Worm (Caenorhabditis elegans) whole organism, L3 larva: ENCODE data around the gene ubh-2.

Experiments
- R02D3.7 ChIP-seq: fragments of 150-350 bp; optimal IDR thresholded peaks from 2 replicates; lab custom pipeline; 2014; ENCODE audit warnings: missing biosample characterization, missing genetic modification characterization
- ZK546.5 ChIP-seq: sonication (generic microtip); optimal IDR thresholded peaks from 2 replicates; lab custom pipeline; 2017; ENCODE audit warnings: missing biosample characterization, missing genetic modification characterization
- aly-2 ChIP-seq: fragments of 150-350 bp; optimal IDR thresholded peaks from 2 replicates; lab custom pipeline; 2014; ENCODE audit warnings: missing biosample characterization, missing genetic modification characterization
- ama-1 ChIP-seq: fragments of 150-350 bp; optimal IDR thresholded peaks from 2 replicates; lab custom pipeline; 2018
- ceh-28 ChIP-seq: fragments of 150-350 bp; optimal IDR thresholded peaks from 2 replicates; lab custom pipeline; 2014; ENCODE audit warnings: missing biosample characterization, missing genetic modification reagents, missing genetic modification characterization
- ceh-82 ChIP-seq: fragments of 150-350 bp; optimal IDR thresholded peaks from 2 replicates; lab custom pipeline; 2014; ENCODE audit warnings: missing biosample characterization, missing genetic modification characterization
- ceh-9 ChIP-seq: sonication (generic microtip); optimal IDR thresholded peaks from 2 replicates; lab custom pipeline; 2018; ENCODE audit warnings: missing biosample characterization, missing genetic modification characterization
- daf-12 ChIP-seq: fragments of 150-350 bp; optimal IDR thresholded peaks from 2 replicates; lab custom pipeline; 2014; ENCODE audit warnings: missing biosample characterization, missing genetic modification reagents, missing genetic modification characterization
- egl-5 ChIP-seq: fragments of 150-350 bp; optimal IDR thresholded peaks from 2 replicates; lab custom pipeline; 2017; ENCODE audit warnings: missing biosample characterization, missing genetic modification reagents, missing genetic modification characterization, inconsistent platforms
- elt-1 ChIP-seq: fragments of 150-350 bp; optimal IDR thresholded peaks from 2 replicates; lab custom pipeline; 2014; ENCODE audit warnings: missing biosample characterization, missing genetic modification characterization
- elt-2 ChIP-seq: sonication (generic microtip); optimal IDR thresholded peaks from 2 replicates; lab custom pipeline; 2016; ENCODE audit warnings: missing genetic modification reagents, mild to moderate bottlenecking, missing genetic modification characterization, missing compliant biosample characterization
- elt-3 ChIP-seq, 3 experiments: fragments of 150-350 bp in 1 of 3; sonication (generic microtip) in 2 of 3; optimal IDR thresholded peaks; 2 replicates in 2 of 3; 4 replicates in 1 of 3; lab custom pipeline; 2014 to 2017; ENCODE audit warnings: missing biosample characterization in 3 of 3, missing genetic modification characterization in 3 of 3
- eor-1 ChIP-seq, 2 experiments: fragments of 150-350 bp; optimal IDR thresholded peaks; 2 replicates each; lab custom pipeline; 2014 to 2018; ENCODE audit warnings: missing biosample characterization in 2 of 2, missing genetic modification characterization in 2 of 2
- fkh-10 ChIP-seq: sonication (generic microtip); optimal IDR thresholded peaks from 2 replicates; lab custom pipeline; 2017; ENCODE audit warnings: missing biosample characterization, missing genetic modification reagents, missing genetic modification characterization
- fkh-2 ChIP-seq: fragments of 150-350 bp; optimal IDR thresholded peaks from 2 replicates; lab custom pipeline; 2014; ENCODE audit warnings: missing biosample characterization, missing genetic modification reagents, missing genetic modification characterization
- jun-1 ChIP-seq: fragments of 150-350 bp; optimal IDR thresholded peaks from 2 replicates; lab custom pipeline; 2014; ENCODE audit warnings: missing biosample characterization, missing genetic modification reagents, missing genetic modification characterization
- nfya-1 ChIP-seq: sonication (generic microtip); optimal IDR thresholded peaks from 2 replicates; lab custom pipeline; 2017; ENCODE audit warnings: missing genetic modification characterization, mild to moderate bottlenecking, missing compliant biosample characterization, antibody characterized with exemption, moderate library complexity; ENCODE audit not compliant: insufficient read depth
- nhr-12 ChIP-seq: fragments of 150-350 bp; optimal IDR thresholded peaks from 2 replicates; lab custom pipeline; 2014; ENCODE audit warnings: missing biosample characterization, missing genetic modification characterization
- nhr-23 ChIP-seq: fragments of 150-350 bp; optimal IDR thresholded peaks from 2 replicates; lab custom pipeline; 2014; ENCODE audit warnings: missing biosample characterization, missing genetic modification reagents, missing genetic modification characterization
- nhr-28 ChIP-seq: fragments of 150-350 bp; optimal IDR thresholded peaks from 2 replicates; lab custom pipeline; 2014; ENCODE audit warnings: missing biosample characterization, missing genetic modification characterization
- nhr-76 ChIP-seq: fragments of 150-350 bp; sonication (generic microtip); optimal IDR thresholded peaks from 5 replicates; lab custom pipeline; 2014; ENCODE audit warnings: missing biosample characterization, missing genetic modification characterization
- pha-4 ChIP-seq: fragments of 150-350 bp; optimal IDR thresholded peaks from 2 replicates; lab custom pipeline; 2014; ENCODE audit warnings: missing biosample characterization, missing genetic modification reagents, missing genetic modification characterization
- pqm-1 ChIP-seq: fragments of 150-350 bp; optimal IDR thresholded peaks from 2 replicates; lab custom pipeline; 2017; ENCODE audit warnings: missing biosample characterization, missing genetic modification characterization, inconsistent platforms
- skn-1 ChIP-seq: fragments of 150-350 bp; optimal IDR thresholded peaks from 2 replicates; lab custom pipeline; 2014; ENCODE audit warnings: missing biosample characterization, missing genetic modification characterization
- tbx-2 ChIP-seq: sonication (generic microtip); optimal IDR thresholded peaks from 2 replicates; lab custom pipeline; 2016; ENCODE audit warnings: mild to moderate bottlenecking, missing genetic modification characterization, missing compliant biosample characterization
- unc-39 ChIP-seq: sonication (generic microtip); optimal IDR thresholded peaks from 4 replicates; lab custom pipeline; 2017; ENCODE audit warnings: missing biosample characterization, missing genetic modification characterization

The ubh-2 gene

ce11 chrV:6488849-6489248, 20.8 kb downstream of the ubh-2 start, which contains the start of gene lec-10:
lec-10 (minus strand) TSS chrV:6489120.
- TF ChIP-seq jun-1 (tag; lab: Kevin White, UChicago): peak; percentile 26
- TF ChIP-seq nhr-76 (tag; lab: Kevin White, UChicago): no peak
- peak; percentile 59 for TF ChIP-seq pha-4 (tag; lab: Kevin White, UChicago)
- peak; percentile 95 for TF ChIP-seq elt-2 (tag; lab: Kevin White, UChicago)
- TF ChIP-seq pqm-1 (tag; lab: Kevin White, UChicago): peak; percentile 89

- TF ChIP-seq ceh-28 (peak; percentile 8), jun-1 (tag; lab: Kevin White, UChicago) (peak; percentile 45), R02D3.7 (tag; lab: Kevin White, UChicago) (no peak), ama-1 (lab: Kevin White, UChicago) (no peak), ceh-82 (no peak), eor-1 (tag; optimal IDR thresholded peaks at IDR 0.05; lab: Kevin White, UChicago) (no peak), elt-2 (tag; lab: Kevin White, UChicago) (peak; percentile 27), fkh-2 (tag; lab: Kevin White, UChicago) (no peak), tbx-2 (no peak)
Measured at ce11 chrV:6487878-6488277, 21.7 kb downstream of the ubh-2 start.

- TF ChIP-seq nhr-23 (tag; lab: Kevin White, UChicago) (no peak), fkh-2 (tag; lab: Kevin White, UChicago) (no peak), fkh-10 (GFP tag; lab: Kevin White, UChicago) (no peak)
Measured at ce11 chrV:6485109-6485508, 24.5 kb downstream of the ubh-2 start.

ce11 chrV:6476026-6476425, 33.6 kb downstream of the ubh-2 start:
- peak; percentile 87 for TF ChIP-seq elt-2 (tag; lab: Kevin White, UChicago)
- peak; percentile 39 for TF ChIP-seq skn-1 (tag; lab: Kevin White, UChicago)
- TF ChIP-seq ZK546.5 (tag; lab: Kevin White, UChicago): no peak
- peak; percentile 52 for TF ChIP-seq pha-4 (tag; lab: Kevin White, UChicago)
- TF ChIP-seq pqm-1 (tag; lab: Kevin White, UChicago): peak; percentile 76

ce11 chrV:6471208-6471607, 38.4 kb downstream of the ubh-2 start:
- peak; percentile 56 for TF ChIP-seq elt-1 (tag; lab: Kevin White, UChicago)
- TF ChIP-seq nhr-23 (tag; lab: Kevin White, UChicago): no peak
- TF ChIP-seq, all 47 proteins: peak for 1

ce11 chrV:6467676-6468075, 41.9 kb downstream of the ubh-2 start:
- TF ChIP-seq elt-3 (tag; optimal IDR thresholded peaks at IDR 0.05; lab: Kevin White, UChicago) (no peak), unc-39 (no peak), nhr-28 (tag; lab: Kevin White, UChicago) (no peak), ceh-82 (no peak), pha-4 (tag; lab: Kevin White, UChicago) (no peak), elt-2 (tag; lab: Kevin White, UChicago) (no peak), egl-5 (tag; lab: Kevin White, UChicago) (peak; percentile 14), skn-1 (tag; lab: Kevin White, UChicago) (no peak)

- TF ChIP-seq pha-4 (tag; lab: Kevin White, UChicago) (no peak), aly-2 (no peak), nfya-1 (tag; lab: Kevin White, UChicago) (no peak), elt-1 (tag; lab: Kevin White, UChicago) (no peak), unc-39 (no peak), ceh-9 (no peak), nhr-12 (no peak)
- TF ChIP-seq, all 47 proteins: peak for 0
Measured at ce11 chrV:6464765-6465164, 44.9 kb downstream of the ubh-2 start, which contains the start of gene unc-83. unc-83 (plus strand) TSS chrV:6465065.

ce11 chrV:6464238-6464637, 45.4 kb downstream of the ubh-2 start:
- TF ChIP-seq aly-2: no peak
- no peak for TF ChIP-seq fkh-2 (tag; lab: Kevin White, UChicago)
- TF ChIP-seq daf-12 (tag; lab: Kevin White, UChicago): no peak
